Worm (Caenorhabditis elegans) whole organism, mixed stage, embryonic: ENCODE data around the gene srh-21.

ENCODE experiments used
- ceh-39 ChIP-seq: fragments of 150-350 bp; optimal IDR thresholded peaks from 2 replicates; lab custom pipeline; 2014; ENCODE audit warnings: missing biosample characterization, missing genetic modification characterization
- ceh-43 ChIP-seq: fragments of 200-800 bp; sonication (Bioruptor generic); optimal IDR thresholded peaks from 2 replicates; lab custom pipeline; 2018; ENCODE audit warnings: mild to moderate bottlenecking, missing genetic modification characterization, moderate library complexity, missing compliant biosample characterization
- ceh-83 ChIP-seq: fragments of 200-800 bp; sonication (Bioruptor generic); optimal IDR thresholded peaks from 2 replicates; lab custom pipeline; 2018; ENCODE audit warnings: mild to moderate bottlenecking, missing genetic modification characterization, missing compliant biosample characterization
- ces-1 ChIP-seq: fragments of 150-350 bp; optimal IDR thresholded peaks from 2 replicates; lab custom pipeline; 2014; ENCODE audit warnings: missing biosample characterization, missing genetic modification reagents, missing genetic modification characterization
- cnd-1 ChIP-seq: fragments of 200-800 bp; sonication (Bioruptor generic); optimal IDR thresholded peaks from 2 replicates; lab custom pipeline; 2018; ENCODE audit warnings: mild to moderate bottlenecking, missing genetic modification characterization, missing compliant biosample characterization
- drap-1 ChIP-seq: fragments of 200-800 bp; sonication (Bioruptor generic); optimal IDR thresholded peaks from 3 replicates; lab custom pipeline; 2018; ENCODE audit warnings: mild to moderate bottlenecking, missing genetic modification characterization, missing compliant biosample characterization
- flh-1 ChIP-seq: fragments of 200-800 bp; sonication (Bioruptor generic); optimal IDR thresholded peaks from 2 replicates; lab custom pipeline; 2018; ENCODE audit warnings: mild to moderate bottlenecking, missing genetic modification characterization, moderate library complexity, missing compliant biosample characterization
- hlh-1 ChIP-seq: fragments of 150-350 bp; optimal IDR thresholded peaks from 2 replicates; lab custom pipeline; 2014; ENCODE audit warnings: missing biosample characterization, missing genetic modification reagents, missing genetic modification characterization
- lin-13 ChIP-seq: fragments of 150-350 bp; optimal IDR thresholded peaks from 2 replicates; lab custom pipeline; 2014; ENCODE audit warnings: missing biosample characterization, missing genetic modification characterization
- lin-32 ChIP-seq: fragments of 200-800 bp; sonication (Bioruptor generic); optimal IDR thresholded peaks from 2 replicates; lab custom pipeline; 2018; ENCODE audit warnings: mild to moderate bottlenecking, missing genetic modification characterization, missing compliant biosample characterization
- lsy-2 ChIP-seq: fragments of 150-350 bp; optimal IDR thresholded peaks from 2 replicates; lab custom pipeline; 2014; ENCODE audit warnings: missing biosample characterization, missing genetic modification characterization
- mab-5 ChIP-seq: fragments of 150-350 bp; optimal IDR thresholded peaks from 2 replicates; lab custom pipeline; 2014; ENCODE audit warnings: missing biosample characterization, missing genetic modification characterization
- nhr-28 ChIP-seq: fragments of 150-350 bp; optimal IDR thresholded peaks from 2 replicates; lab custom pipeline; 2014; ENCODE audit warnings: missing biosample characterization, missing genetic modification characterization
- sem-2 ChIP-seq: fragments of 200-800 bp; sonication (Bioruptor generic); optimal IDR thresholded peaks from 2 replicates; lab custom pipeline; 2018; ENCODE audit warnings: mild to moderate bottlenecking, missing genetic modification characterization, missing compliant biosample characterization
- sptf-1 ChIP-seq: sonication (generic microtip); optimal IDR thresholded peaks from 2 replicates; lab custom pipeline; 2017; ENCODE audit warnings: mild to moderate bottlenecking, missing genetic modification characterization, moderate library complexity, missing compliant biosample characterization
- tbx-8 ChIP-seq: fragments of 200-800 bp; sonication (Bioruptor generic); optimal IDR thresholded peaks from 2 replicates; lab custom pipeline; 2018; ENCODE audit warnings: mild to moderate bottlenecking, missing genetic modification characterization, moderate library complexity, missing compliant biosample characterization
- unc-120 ChIP-seq: sonication (generic microtip); optimal IDR thresholded peaks from 2 replicates; lab custom pipeline; 2017; ENCODE audit warnings: missing genetic modification characterization, missing compliant biosample characterization; ENCODE audit not compliant: poor library complexity, severe bottlenecking
- unc-39 ChIP-seq: fragments of 150-350 bp; optimal IDR thresholded peaks from 2 replicates; lab custom pipeline; 2014; ENCODE audit warnings: missing biosample characterization, missing genetic modification characterization
- ztf-11 ChIP-seq: fragments of 150-350 bp; optimal IDR thresholded peaks from 2 replicates; lab custom pipeline; 2014; ENCODE audit warnings: missing biosample characterization, missing genetic modification characterization

srh-21 gene

ce11 chrV:4975140-4975539 is 48.7 kb downstream of the srh-21 start, which contains the start of gene F26G5.1:
Gene F26G5.1, plus strand, starts transcription at chrV:4975478.
- TF ChIP-seq nhr-28 (tag; lab: Kevin White, UChicago), result no peak
- no peak for TF ChIP-seq ceh-83 (GFP tag; lab: Kevin White, UChicago)
- no peak for TF ChIP-seq drap-1
- TF ChIP-seq ceh-39 (tag; lab: Kevin White, UChicago), result no peak
- no peak for TF ChIP-seq ces-1 (GFP tag; lab: Kevin White, UChicago)
- no peak for TF ChIP-seq hlh-1
- no peak for TF ChIP-seq sem-2 (GFP tag; lab: Kevin White, UChicago)
- no peak for TF ChIP-seq lin-13 (tag; lab: Kevin White, UChicago)
- TF ChIP-seq unc-120, result no peak
- TF ChIP-seq lin-32 (GFP tag; lab: Kevin White, UChicago), result no peak
- TF ChIP-seq sptf-1 (tag; lab: Kevin White, UChicago), result no peak
- no peak for TF ChIP-seq mab-5 (tag; lab: Kevin White, UChicago)
- no peak for TF ChIP-seq cnd-1
- TF ChIP-seq lsy-2 (tag; lab: Kevin White, UChicago), result no peak
- no peak for TF ChIP-seq ztf-11 (tag; lab: Kevin White, UChicago)
- no peak for TF ChIP-seq tbx-8
- no peak for TF ChIP-seq ceh-43 (GFP tag; lab: Kevin White, UChicago)
- no peak for TF ChIP-seq unc-39 (tag; lab: Kevin White, UChicago)

DNA sequence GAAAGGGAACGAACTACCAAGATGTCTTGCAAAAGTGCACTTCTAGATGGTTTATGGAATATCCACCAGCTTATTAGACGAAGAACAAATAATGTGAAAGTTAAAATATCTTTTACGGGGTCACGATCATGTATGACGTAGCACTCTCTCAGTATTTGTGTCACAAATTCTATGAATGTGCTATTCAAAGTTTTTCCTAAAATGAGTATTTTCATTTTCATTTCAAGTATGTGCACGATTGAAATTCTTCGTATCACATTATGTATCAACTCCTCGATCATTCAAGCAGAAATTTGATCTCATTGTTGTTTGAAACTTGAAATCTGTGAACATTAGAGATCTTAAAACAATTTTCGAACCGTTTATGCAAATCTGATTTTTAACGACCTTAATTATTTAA is 51.1 kb downstream of the srh-21 start:
- TF ChIP-seq unc-39 (tag; lab: Kevin White, UChicago), result no peak
- TF ChIP-seq flh-1 (GFP tag; lab: Kevin White, UChicago), result no peak
